Fruit fly (Drosophila melanogaster) whole organism, embryonic: Measurements from ENCODE around the gene CG9628.

Experiments
- CG10654 ChIP-seq: fragments of 200-800 bp; sonication (Bioruptor generic); optimal IDR thresholded peaks from 2 replicates; lab custom pipeline; 2016; ENCODE audit warnings: missing biosample characterization, missing genetic modification characterization
- CG2129 ChIP-seq: fragments of 200-800 bp; sonication (Bioruptor generic); IDR thresholded peaks from 2 replicates; pipeline ENCODE4 v1.3.6; 2022; ENCODE audit warnings: missing biosample characterization, missing genetic modification characterization; ENCODE audit not compliant: partially characterized antibody
- CG31224 ChIP-seq: fragments of 200-800 bp; sonication (Bioruptor generic); IDR thresholded peaks from 2 replicates; pipeline ENCODE4 v1.3.6; 2022; ENCODE audit warnings: missing biosample characterization, missing genetic modification characterization
- CG34224 ChIP-seq: fragments of 200-800 bp; sonication (Bioruptor generic); IDR thresholded peaks from 3 replicates; pipeline ENCODE4 v1.3.6; 2022; ENCODE audit warnings: missing biosample characterization, missing genetic modification characterization; ENCODE audit not compliant: partially characterized antibody
- CG4360 ChIP-seq: fragments of 200-800 bp; sonication (Bioruptor generic); IDR thresholded peaks from 2 replicates; pipeline ENCODE4 v1.3.6; 2022; ENCODE audit warnings: missing biosample characterization, missing genetic modification characterization
- CG9876 ChIP-seq: fragments of 200-800 bp; sonication (Bioruptor generic); optimal IDR thresholded peaks from 2 replicates; lab custom pipeline; 2016; ENCODE audit warnings: missing biosample characterization, missing genetic modification characterization
- CrebB ChIP-seq: fragments of 200-800 bp; sonication (Bioruptor generic); optimal IDR thresholded peaks from 3 replicates; lab custom pipeline; 2018; ENCODE audit warnings: missing biosample characterization, mild to moderate bottlenecking, missing genetic modification characterization
- D19A ChIP-seq: fragments of 200-800 bp; optimal IDR thresholded peaks from 3 replicates; lab custom pipeline; 2019; ENCODE audit warnings: missing biosample characterization, mild to moderate bottlenecking, missing genetic modification characterization, moderate library complexity
- MBD-R2 ChIP-seq: fragments of 200-800 bp; sonication (Bioruptor generic); IDR thresholded peaks from 2 replicates; pipeline ENCODE4 v1.3.6; 2022; ENCODE audit warnings: missing biosample characterization, missing genetic modification characterization
- Med ChIP-seq: fragments of 200-800 bp; sonication (Bioruptor generic); peaks from one replicate; lab custom pipeline; 2016; ENCODE audit warnings: missing biosample characterization, missing genetic modification characterization, mild to moderate bottlenecking, inconsistent platforms, moderate library complexity
- Mes4 ChIP-seq: fragments of 200-800 bp; sonication (Bioruptor generic); optimal IDR thresholded peaks from 2 replicates; lab custom pipeline; 2016; ENCODE audit warnings: missing biosample characterization, missing genetic modification characterization
- Side ChIP-seq: fragments of 200-800 bp; sonication (Bioruptor generic); optimal IDR thresholded peaks from 2 replicates; lab custom pipeline; 2016; ENCODE audit warnings: missing biosample characterization, missing genetic modification characterization
- ap ChIP-seq: fragments of 200-800 bp; sonication (Bioruptor generic); IDR thresholded peaks from 2 replicates; pipeline ENCODE4 v1.3.6; 2022; ENCODE audit warnings: missing biosample characterization, missing genetic modification characterization

- TF ChIP-seq CG4360 (GFP tag; lab: Robert Waterston, UW), result no peak
- no peak for TF ChIP-seq Side (GFP tag; lab: Kevin White, UChicago)
- no peak for TF ChIP-seq CG2129 (GFP tag; lab: Robert Waterston, UW)
- no peak for TF ChIP-seq CG34224 (GFP tag; lab: Robert Waterston, UW)
- no peak for TF ChIP-seq ap (GFP tag; lab: Robert Waterston, UW)
- TF ChIP-seq Mes4, result no peak
- no peak for TF ChIP-seq Med (GFP tag; lab: Kevin White, UChicago)
- no peak for TF ChIP-seq CG10654 (GFP tag; lab: Kevin White, UChicago)
- no peak for TF ChIP-seq CrebB
- TF ChIP-seq D19A, result no peak
- TF ChIP-seq CG9876 (GFP tag; lab: Kevin White, UChicago), result no peak
- TF ChIP-seq CG31224 (GFP tag; lab: Robert Waterston, UW), result no peak
- no peak for TF ChIP-seq MBD-R2 (GFP tag; lab: Robert Waterston, UW)
Observed at dm6 chr3L:14663750-14664149, 41.2 kb downstream of the CG9628 start.
